Worm (Caenorhabditis elegans) whole organism, L4 larva: ENCODE measurements around the gene B0286.1.

Experiments used
- Y5F2A.4 ChIP-seq: fragments of 200-800 bp; sonication (Bioruptor generic); optimal IDR thresholded peaks from 2 replicates; lab custom pipeline; 2018; ENCODE audit warnings: mild to moderate bottlenecking, missing genetic modification characterization, missing compliant biosample characterization
- arid-1 ChIP-seq: fragments of 200-800 bp; sonication (Bioruptor generic); conservative IDR thresholded peaks from 2 replicates; pipeline ENCODE4 v1.3.6; 2022; ENCODE audit warnings: missing genetic modification reagents, missing genetic modification characterization, missing compliant biosample characterization
- ces-1 ChIP-seq: fragments of 150-350 bp; sonication (generic microtip); optimal IDR thresholded peaks from 4 replicates; lab custom pipeline; 2014; ENCODE audit warnings: missing biosample characterization, missing genetic modification reagents, missing genetic modification characterization
- nhr-11 ChIP-seq: fragments of 150-350 bp; optimal IDR thresholded peaks from 2 replicates; lab custom pipeline; 2014; ENCODE audit warnings: missing biosample characterization, missing genetic modification characterization
- saeg-2 ChIP-seq: fragments of 200-800 bp; sonication (Bioruptor generic); IDR thresholded peaks from 2 replicates; pipeline ENCODE4 v1.3.6; 2022; ENCODE audit warnings: missing genetic modification reagents, missing genetic modification characterization, missing compliant biosample characterization
- unc-39 ChIP-seq: sonication (generic microtip); optimal IDR thresholded peaks from 2 replicates; lab custom pipeline; 2017; ENCODE audit warnings: missing biosample characterization, missing genetic modification characterization

- TF ChIP-seq Y5F2A.4 (GFP tag; lab: Kevin White, UChicago) (no peak), ces-1 (no peak), unc-39 (no peak), arid-1 (no peak), nhr-11 (tag; lab: Kevin White, UChicago) (no peak), saeg-2 (GFP tag; lab: Robert Waterston, UW) (no peak)
These were observed 38.4 kb upstream of the B0286.1 start, which contains the start of gene athp-2 for ce11 chrII:4339882-4340281.
